Fruit fly (Drosophila melanogaster) Kc167 (cell line): ENCODE results near the gene CG3823.

ENCODE experiments used
- h ChIP-seq: fragments of >200 bp; optimal IDR thresholded peaks from 3 replicates; lab custom pipeline; 2018; ENCODE audit warnings: missing external identifiers
- insv ChIP-seq: fragments of >200 bp; optimal IDR thresholded peaks from 3 replicates; lab custom pipeline; 2018; ENCODE audit warnings: missing external identifiers

- no peak for TF ChIP-seq h (lab: Kevin White, UChicago)
- TF ChIP-seq insv (lab: Kevin White, UChicago) = no peak
Measured at dm6 chrX:6337702-6338101, 33.9 kb downstream of the CG3823 start, which contains the start of gene CG3842.
